Worm (Caenorhabditis elegans): Measurements from ENCODE around the gene C32H11.3.
A peak's percentile ranks its signal among the peaks of the same experiment; 100 is the strongest.

Gene C32H11.3

ce11 chrIV:12899392-12899791 is 19.0 kb upstream of the C32H11.3 start, which contains the start of gene K08D8.9:
Gene K08D8.9 (plus strand): TSS chrIV:12899692.
- TF ChIP-seq unc-42 (tag; optimal IDR thresholded peaks at IDR 0.05) (no peak), ceh-18 (tag; optimal IDR thresholded peaks at IDR 0.05) (no peak), ceh-14 (tag; optimal IDR thresholded peaks at IDR 0.05) (no peak), nfya-1 (tag; optimal IDR thresholded peaks at IDR 0.05) (no peak), sox-4 (tag; optimal IDR thresholded peaks at IDR 0.05) (no peak), pat-9 (tag; optimal IDR thresholded peaks at IDR 0.05) (no peak), gmeb-2 (tag; optimal IDR thresholded peaks at IDR 0.05) (no peak), ceh-19 (GFP tag; optimal IDR thresholded peaks at IDR 0.05) (no peak), ceh-48 (tag; optimal IDR thresholded peaks at IDR 0.05) (no peak), nhr-232 (tag; optimal IDR thresholded peaks at IDR 0.05) (no peak), pqm-1 (tag; optimal IDR thresholded peaks at IDR 0.05) (no peak), pha-2 (tag; optimal IDR thresholded peaks at IDR 0.05) (no peak), fax-1 (tag; optimal IDR thresholded peaks at IDR 0.05) (no peak), ceh-31 (tag; optimal IDR thresholded peaks at IDR 0.05) (no peak), syd-9 (tag; optimal IDR thresholded peaks at IDR 0.05) (no peak), C38D4.7 (GFP tag; optimal IDR thresholded peaks at IDR 0.05) (no peak), ttx-3 (tag; optimal IDR thresholded peaks at IDR 0.05) (no peak), rnt-1 (tag; optimal IDR thresholded peaks at IDR 0.05) (no peak), ref-2 (tag; optimal IDR thresholded peaks at IDR 0.05) (no peak)

DNA sequence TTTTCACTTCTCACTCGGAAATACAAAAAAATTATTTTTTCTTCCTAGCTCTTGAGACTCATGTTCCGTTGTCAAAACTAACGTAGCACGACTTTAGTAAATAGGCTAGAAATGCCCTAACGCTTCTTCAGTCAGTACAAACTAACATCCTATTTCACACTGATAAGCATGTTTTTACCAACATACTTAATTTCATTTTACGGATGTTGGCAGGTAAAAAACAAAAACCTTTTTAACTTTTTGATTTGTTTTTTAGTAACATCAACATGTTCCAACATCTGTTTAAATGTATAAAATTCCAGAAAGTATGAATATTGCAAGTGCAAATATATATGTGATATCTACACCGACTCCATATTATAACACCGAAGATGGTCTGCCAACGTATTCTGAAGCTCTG is 18.1 kb upstream of the C32H11.3 start, which contains the start of gene K08D8.10:
K08D8.10 (plus strand) TSS at position 301 of the 400 bp plus-strand sequence.
- TF ChIP-seq ceh-2 (tag; optimal IDR thresholded peaks at IDR 0.05) = no peak
- no peak for TF ChIP-seq lin-11 (tag; optimal IDR thresholded peaks at IDR 0.05)
- no peak for TF ChIP-seq ama-1 (optimal IDR thresholded peaks at IDR 0.05)
- no peak for TF ChIP-seq unc-55 (GFP tag; optimal IDR thresholded peaks at IDR 0.05)
- no peak for TF ChIP-seq hlh-30 (tag; optimal IDR thresholded peaks at IDR 0.05; ENCODE audit: insufficient read depth)
- no peak for TF ChIP-seq eyg-1 (tag; optimal IDR thresholded peaks at IDR 0.05)
- TF ChIP-seq dve-1 (tag; optimal IDR thresholded peaks at IDR 0.05) = no peak
- no peak for TF ChIP-seq ceh-24 (tag; optimal IDR thresholded peaks at IDR 0.05)
- no peak for TF ChIP-seq tbx-2 (tag; optimal IDR thresholded peaks at IDR 0.05)
- no peak for TF ChIP-seq nfya-1 (tag; optimal IDR thresholded peaks at IDR 0.05)
- TF ChIP-seq ceh-45 (GFP tag; IDR thresholded peaks at IDR 0.05) = no peak
- TF ChIP-seq hlh-13 (GFP tag; optimal IDR thresholded peaks at IDR 0.05) = no peak
- TF ChIP-seq lim-6 (tag; optimal IDR thresholded peaks at IDR 0.05) = no peak

DNA sequence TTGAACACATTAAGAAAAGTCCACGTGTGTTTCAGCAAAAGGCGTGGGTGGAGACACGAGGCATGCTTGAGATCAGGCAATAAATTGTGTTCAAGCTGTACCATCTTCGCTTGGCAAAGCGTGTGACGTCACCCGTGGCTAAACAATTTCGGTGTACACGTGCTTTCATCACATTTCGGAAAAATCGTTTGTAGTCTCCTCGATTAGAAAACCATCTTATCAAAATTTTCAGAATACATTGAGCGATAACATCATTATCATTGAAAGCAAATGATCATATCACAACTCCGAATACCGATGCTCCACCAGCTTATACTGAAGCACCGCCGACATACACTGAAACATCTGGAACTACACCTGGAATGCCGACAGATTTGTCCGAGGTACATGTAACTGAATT is 16.8 kb upstream of the C32H11.3 start:
- TF ChIP-seq lim-6 (tag; optimal IDR thresholded peaks at IDR 0.05) = no peak
- no peak for TF ChIP-seq ceh-34 (tag; optimal IDR thresholded peaks at IDR 0.05)
- TF ChIP-seq C38D4.7 (GFP tag; optimal IDR thresholded peaks at IDR 0.05) = no peak
- peak; percentile 48 for TF ChIP-seq elt-2 (tag; optimal IDR thresholded peaks at IDR 0.05)
- no peak for TF ChIP-seq ttx-3 (tag; optimal IDR thresholded peaks at IDR 0.05)
- no peak for TF ChIP-seq madf-2 (tag; optimal IDR thresholded peaks at IDR 0.05)

DNA sequence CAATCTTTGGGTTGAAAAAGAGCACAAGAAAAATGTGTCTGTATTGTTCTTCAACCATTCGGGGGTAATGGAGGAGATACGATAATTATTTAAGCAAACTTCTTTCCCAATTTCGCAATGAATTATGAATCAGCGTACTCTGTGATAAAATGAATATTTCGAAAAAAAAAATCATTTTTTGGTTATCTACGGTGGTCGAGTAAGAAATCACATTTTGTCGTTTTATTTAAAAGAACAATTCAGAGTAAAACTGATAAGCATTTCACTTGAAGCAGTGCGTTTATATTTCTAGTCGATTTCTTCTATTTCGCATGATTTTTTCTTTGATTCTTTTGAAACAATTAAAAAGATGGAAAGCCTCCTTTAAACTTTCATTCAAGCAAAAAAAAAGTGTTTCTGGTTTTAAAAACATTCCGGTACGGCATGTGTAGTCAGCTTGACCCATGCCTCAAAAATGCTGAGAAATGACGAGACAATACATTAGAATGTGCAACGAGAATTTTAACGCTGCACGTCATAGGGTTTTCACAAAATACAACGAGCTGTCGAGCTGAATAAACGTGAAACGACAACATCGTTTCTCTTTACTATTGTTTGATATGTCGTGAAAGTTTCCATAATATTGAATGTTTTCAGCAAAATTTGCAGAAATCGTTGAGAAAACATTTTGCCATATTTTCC is 15.8 kb upstream of the C32H11.3 start, which contains the start of gene K08D8.2:
K08D8.2 (plus strand) TSS at position 631 of the 681 bp plus-strand sequence.
- TF ChIP-seq fkh-10 (GFP tag; optimal IDR thresholded peaks at IDR 0.05) (no peak), C08G9.2 (tag; optimal IDR thresholded peaks at IDR 0.05) (no peak), ama-1 (optimal IDR thresholded peaks at IDR 0.05) (no peak), zip-5 (tag; optimal IDR thresholded peaks at IDR 0.05) (no peak), ahr-1 (tag; optimal IDR thresholded peaks at IDR 0.05) (no peak), hlh-30 (tag; optimal IDR thresholded peaks at IDR 0.05; ENCODE audit: insufficient read depth) (no peak), eyg-1 (tag; optimal IDR thresholded peaks at IDR 0.05) (no peak), ceh-2 (tag; optimal IDR thresholded peaks at IDR 0.05) (no peak), hlh-8 (tag; optimal IDR thresholded peaks at IDR 0.05) (no peak), Y22D7AL.16 (tag; optimal IDR thresholded peaks at IDR 0.05) (no peak), ref-2 (tag; optimal IDR thresholded peaks at IDR 0.05) (no peak), gmeb-2 (tag; optimal IDR thresholded peaks at IDR 0.05) (no peak)
